Worm (Caenorhabditis elegans) whole organism, L4 larva: ENCODE measurements around the gene F28D1.6.

Experiments used
- F44E2.7 ChIP-seq: fragments of 200-800 bp; sonication (Bioruptor generic); IDR thresholded peaks from 2 replicates; pipeline ENCODE4 v2.1.2; 2022; ENCODE audit warnings: missing genetic modification characterization, missing compliant biosample characterization
- F49E8.2 ChIP-seq: sonication (generic microtip); optimal IDR thresholded peaks from 2 replicates; lab custom pipeline; 2016; ENCODE audit warnings: missing compliant biosample characterization, mild to moderate bottlenecking, missing genetic modification characterization, borderline replicate concordance
- T20F7.1 ChIP-seq: fragments of 200-800 bp; sonication (Bioruptor generic); optimal IDR thresholded peaks from 2 replicates; lab custom pipeline; 2018; ENCODE audit warnings: mild to moderate bottlenecking, missing genetic modification characterization, missing compliant biosample characterization
- T26A8.4 ChIP-seq: fragments of 200-800 bp; sonication (Bioruptor generic); IDR thresholded peaks from 2 replicates; pipeline ENCODE4 v1.3.6; 2022; ENCODE audit warnings: missing genetic modification characterization, missing compliant biosample characterization
- Y105C5A.15 ChIP-seq: fragments of 200-800 bp; sonication (Bioruptor generic); IDR thresholded peaks from 2 replicates; pipeline ENCODE4 v1.3.6; 2022; ENCODE audit warnings: missing genetic modification characterization, missing compliant biosample characterization
- Y75B8A.6 ChIP-seq: fragments of 200-800 bp; sonication (Bioruptor generic); IDR thresholded peaks from 2 replicates; pipeline ENCODE4 v1.3.6; 2022; ENCODE audit warnings: missing genetic modification reagents, missing genetic modification characterization, missing compliant biosample characterization
- ZK546.5 ChIP-seq, 2 experiments: sonication (generic microtip); optimal IDR thresholded peaks; 2 replicates each; lab custom pipeline; 2017; ENCODE audit warnings: missing biosample characterization in 2 of 2, missing genetic modification characterization in 2 of 2
- aha-1 ChIP-seq: fragments of 150-350 bp; peaks from one replicate; lab custom pipeline; 2014; ENCODE audit warnings: missing biosample characterization, missing genetic modification characterization
- arid-1 ChIP-seq: fragments of 200-800 bp; sonication (Bioruptor generic); conservative IDR thresholded peaks from 2 replicates; pipeline ENCODE4 v1.3.6; 2022; ENCODE audit warnings: missing genetic modification reagents, missing genetic modification characterization, missing compliant biosample characterization
- attf-4 ChIP-seq: sonication (generic microtip); optimal IDR thresholded peaks from 3 replicates; lab custom pipeline; 2017; ENCODE audit warnings: missing biosample characterization, missing genetic modification characterization
- ceh-20 ChIP-seq: fragments of 200-800 bp; sonication (Bioruptor generic); IDR thresholded peaks from 2 replicates; pipeline ENCODE4 v1.3.6; 2022; ENCODE audit warnings: missing genetic modification reagents, missing genetic modification characterization, missing compliant biosample characterization
- ceh-44 ChIP-seq: fragments of 200-800 bp; sonication (Bioruptor generic); IDR thresholded peaks from 2 replicates; pipeline ENCODE4 v1.3.6; 2022; ENCODE audit warnings: missing genetic modification reagents, missing genetic modification characterization, missing compliant biosample characterization
- ceh-62 ChIP-seq: sonication (generic microtip); optimal IDR thresholded peaks from 2 replicates; lab custom pipeline; 2017; ENCODE audit warnings: missing biosample characterization, missing genetic modification characterization
- ces-1 ChIP-seq: fragments of 150-350 bp; sonication (generic microtip); optimal IDR thresholded peaks from 4 replicates; lab custom pipeline; 2014; ENCODE audit warnings: missing biosample characterization, missing genetic modification reagents, missing genetic modification characterization
- daf-12 ChIP-seq: fragments of 150-350 bp; optimal IDR thresholded peaks from 2 replicates; lab custom pipeline; 2014; ENCODE audit warnings: missing biosample characterization, missing genetic modification reagents, missing genetic modification characterization
- daf-19 ChIP-seq: fragments of 200-800 bp; sonication (Bioruptor generic); conservative IDR thresholded peaks from 2 replicates; pipeline ENCODE4 v1.3.6; 2022; ENCODE audit warnings: missing genetic modification characterization, missing compliant biosample characterization
- daf-8 ChIP-seq: fragments of 200-800 bp; sonication (Bioruptor generic); IDR thresholded peaks from 2 replicates; pipeline ENCODE4 v1.3.6; 2022; ENCODE audit warnings: missing genetic modification characterization, missing compliant biosample characterization
- dmd-6 ChIP-seq: fragments of 200-800 bp; sonication (Bioruptor generic); IDR thresholded peaks from 2 replicates; pipeline ENCODE4 v1.3.6; 2022; ENCODE audit warnings: missing genetic modification reagents, missing genetic modification characterization, missing compliant biosample characterization
- dmd-8 ChIP-seq: fragments of 200-800 bp; sonication (Bioruptor generic); IDR thresholded peaks from 2 replicates; pipeline ENCODE4 v1.3.6; 2022; ENCODE audit warnings: missing genetic modification characterization, missing compliant biosample characterization
- egl-27 ChIP-seq: sonication (generic microtip); optimal IDR thresholded peaks from 3 replicates; lab custom pipeline; 2017; ENCODE audit warnings: missing biosample characterization, missing genetic modification reagents, missing genetic modification characterization
- egl-43 ChIP-seq: fragments of 200-800 bp; sonication (Bioruptor generic); IDR thresholded peaks from 2 replicates; pipeline ENCODE4 v1.3.6; 2022; ENCODE audit warnings: missing genetic modification reagents, missing genetic modification characterization, missing compliant biosample characterization
- fos-1 ChIP-seq: fragments of 150-350 bp; optimal IDR thresholded peaks from 2 replicates; lab custom pipeline; 2014; ENCODE audit warnings: missing biosample characterization, missing genetic modification characterization
- hlh-11 ChIP-seq: fragments of 200-800 bp; sonication (Bioruptor generic); optimal IDR thresholded peaks from 2 replicates; lab custom pipeline; 2018; ENCODE audit warnings: mild to moderate bottlenecking, missing genetic modification characterization, missing compliant biosample characterization
- lim-7 ChIP-seq: fragments of 200-800 bp; sonication (Bioruptor generic); IDR thresholded peaks from 2 replicates; pipeline ENCODE4 v1.3.6; 2022; ENCODE audit warnings: missing genetic modification characterization, missing compliant biosample characterization
- lin-1 ChIP-seq: fragments of 200-800 bp; sonication (Bioruptor generic); IDR thresholded peaks from 2 replicates; pipeline ENCODE4 v1.3.6; 2022; ENCODE audit warnings: missing genetic modification reagents, missing genetic modification characterization, missing compliant biosample characterization
- lin-13 ChIP-seq: fragments of 150-350 bp; optimal IDR thresholded peaks from 2 replicates; lab custom pipeline; 2014; ENCODE audit warnings: missing biosample characterization, missing genetic modification reagents, missing genetic modification characterization
- lin-15B ChIP-seq: fragments of 150-350 bp; sonication (generic microtip); optimal IDR thresholded peaks from 3 replicates; lab custom pipeline; 2014; ENCODE audit warnings: missing biosample characterization, missing genetic modification characterization
- lir-3 ChIP-seq: sonication (generic microtip); optimal IDR thresholded peaks from 2 replicates; lab custom pipeline; 2016; ENCODE audit warnings: mild to moderate bottlenecking, missing genetic modification characterization, missing compliant biosample characterization
- madf-9 ChIP-seq: fragments of 200-800 bp; sonication (Bioruptor generic); conservative IDR thresholded peaks from 2 replicates; pipeline ENCODE4 v1.3.6; 2022; ENCODE audit warnings: missing genetic modification reagents, missing genetic modification characterization, missing compliant biosample characterization
- mdl-1 ChIP-seq, 2 experiments: fragments of 150-350 bp in 1 of 2; sonication (generic microtip) in 1 of 2; optimal IDR thresholded peaks; 2 replicates each; lab custom pipeline; 2014 to 2017; ENCODE audit warnings: missing biosample characterization in 2 of 2, missing genetic modification characterization in 2 of 2
- mdt-29 ChIP-seq: fragments of 200-800 bp; sonication (Bioruptor generic); IDR thresholded peaks from 2 replicates; pipeline ENCODE4 v1.3.6; 2022; ENCODE audit warnings: missing genetic modification reagents, missing genetic modification characterization, missing compliant biosample characterization
- mep-1 ChIP-seq: fragments of 150-350 bp; sonication (generic microtip); optimal IDR thresholded peaks from 3 replicates; lab custom pipeline; 2014; ENCODE audit warnings: missing biosample characterization, missing genetic modification characterization
- mxl-3 ChIP-seq: fragments of 200-800 bp; sonication (Bioruptor generic); optimal IDR thresholded peaks from 2 replicates; lab custom pipeline; 2018; ENCODE audit warnings: mild to moderate bottlenecking, missing genetic modification characterization, missing compliant biosample characterization
- nhr-28 ChIP-seq: fragments of 150-350 bp; optimal IDR thresholded peaks from 2 replicates; lab custom pipeline; 2014; ENCODE audit warnings: missing biosample characterization, missing genetic modification characterization
- nhr-41 ChIP-seq: fragments of 200-800 bp; sonication (Bioruptor generic); IDR thresholded peaks from 2 replicates; pipeline ENCODE4 v1.3.6; 2022; ENCODE audit warnings: missing genetic modification reagents, missing genetic modification characterization, missing compliant biosample characterization
- nhr-42 ChIP-seq: fragments of 200-800 bp; sonication (Bioruptor generic); IDR thresholded peaks from 2 replicates; pipeline ENCODE4 v1.3.6; 2022; ENCODE audit warnings: missing genetic modification characterization, missing compliant biosample characterization
- nhr-76 ChIP-seq: fragments of 150-350 bp; optimal IDR thresholded peaks from 2 replicates; lab custom pipeline; 2014; ENCODE audit warnings: missing biosample characterization, missing genetic modification characterization
- nhr-77 ChIP-seq: fragments of 150-350 bp; optimal IDR thresholded peaks from 2 replicates; lab custom pipeline; 2014; ENCODE audit warnings: missing biosample characterization, missing genetic modification characterization
- pha-4 ChIP-seq, 2 experiments: fragments of 150-350 bp in 1 of 2; fragments of 200-800 bp in 1 of 2; sonication (Bioruptor generic) in 1 of 2; IDR thresholded peaks in 1 of 2; optimal IDR thresholded peaks in 1 of 2; 2 replicates each; pipeline versions ENCODE4 v1.3.6 to Lab custom; 2014 to 2022; ENCODE audit warnings: missing genetic modification characterization in 2 of 2, missing genetic modification reagents in 2 of 2, missing biosample characterization in 1 of 2, missing compliant biosample characterization in 1 of 2
- php-3 ChIP-seq: fragments of 200-800 bp; sonication (Bioruptor generic); IDR thresholded peaks from 2 replicates; pipeline ENCODE4 v1.3.6; 2022; ENCODE audit warnings: missing genetic modification reagents, missing genetic modification characterization, missing compliant biosample characterization
- pqm-1 ChIP-seq: sonication (generic microtip); optimal IDR thresholded peaks from 2 replicates; lab custom pipeline; 2017; ENCODE audit warnings: missing biosample characterization, missing genetic modification characterization
- sdz-12 ChIP-seq: fragments of 200-800 bp; sonication (Bioruptor generic); optimal IDR thresholded peaks from 2 replicates; lab custom pipeline; 2018; ENCODE audit warnings: mild to moderate bottlenecking, missing genetic modification characterization, missing compliant biosample characterization
- snpc-1.2 ChIP-seq: fragments of 200-800 bp; sonication (Bioruptor generic); IDR thresholded peaks from 2 replicates; pipeline ENCODE4 v1.3.6; 2022; ENCODE audit warnings: missing genetic modification reagents, missing genetic modification characterization, missing compliant biosample characterization
- snpc-4 ChIP-seq: fragments of 150-350 bp; optimal IDR thresholded peaks from 2 replicates; lab custom pipeline; 2014; ENCODE audit warnings: missing biosample characterization, missing genetic modification characterization
- spr-1 ChIP-seq: sonication (generic microtip); optimal IDR thresholded peaks from 2 replicates; lab custom pipeline; 2016; ENCODE audit warnings: mild to moderate bottlenecking, missing genetic modification characterization, missing compliant biosample characterization
- unc-130 ChIP-seq: sonication (generic microtip); optimal IDR thresholded peaks from 2 replicates; lab custom pipeline; 2016; ENCODE audit warnings: missing genetic modification reagents, missing genetic modification characterization, missing compliant biosample characterization
- unc-39 ChIP-seq: sonication (generic microtip); optimal IDR thresholded peaks from 2 replicates; lab custom pipeline; 2017; ENCODE audit warnings: missing biosample characterization, missing genetic modification characterization
- zag-1 ChIP-seq: fragments of 150-350 bp; optimal IDR thresholded peaks from 2 replicates; lab custom pipeline; 2014; ENCODE audit warnings: missing biosample characterization, missing genetic modification characterization
- zfp-2 ChIP-seq: sonication (generic microtip); optimal IDR thresholded peaks from 2 replicates; lab custom pipeline; 2016; ENCODE audit warnings: mild to moderate bottlenecking, missing genetic modification characterization, missing compliant biosample characterization
- zip-11 ChIP-seq: fragments of 200-800 bp; sonication (Bioruptor generic); IDR thresholded peaks from 2 replicates; pipeline ENCODE4 v1.3.6; 2022; ENCODE audit warnings: missing genetic modification characterization, missing compliant biosample characterization

The F28D1.6 gene

DNA sequence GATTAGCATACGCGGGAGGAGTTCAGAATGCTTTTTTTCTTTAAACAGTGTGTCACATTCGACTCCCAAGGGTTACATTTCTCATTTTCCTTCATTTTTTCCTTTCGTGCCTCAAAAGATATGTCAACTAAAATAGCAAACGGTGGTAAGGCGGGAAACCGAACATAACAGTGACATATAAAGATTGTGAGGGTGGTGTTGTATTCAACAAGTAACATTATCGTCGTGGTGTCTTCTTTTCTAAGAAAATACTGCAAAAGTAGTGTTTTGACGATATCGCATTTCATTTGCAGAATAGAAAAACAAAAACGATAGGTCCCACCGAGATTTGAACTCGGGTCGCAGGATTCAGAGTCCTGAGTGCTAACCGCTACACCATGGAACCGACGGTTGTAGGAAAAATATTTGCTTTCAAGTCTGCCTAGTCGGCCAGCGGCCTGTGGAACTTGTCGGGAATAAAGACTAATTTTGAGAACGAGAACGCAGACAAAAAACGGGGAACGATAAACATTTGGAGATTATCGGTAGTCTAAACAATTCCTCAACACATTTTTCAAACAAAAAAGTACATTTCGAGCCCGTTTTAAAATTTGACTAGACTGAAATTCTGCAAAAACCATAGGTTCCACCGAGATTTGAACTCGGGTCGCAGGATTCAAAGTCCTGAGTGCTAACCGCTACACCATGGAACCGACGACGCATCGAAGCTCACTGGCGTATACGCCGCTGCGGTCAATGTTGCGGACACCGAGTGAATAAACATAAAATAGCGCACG, 31.9 kb upstream of the F28D1.6 start (continued):
- TF ChIP-seq ZK546.5 (tag; optimal IDR thresholded peaks at IDR 0.05; lab: Kevin White, UChicago) (no peak), Y105C5A.15 (GFP tag; lab: Robert Waterston, UW) (no peak), pqm-1 (no peak), mep-1 (tag; lab: Kevin White, UChicago) (peak; percentile 21), nhr-42 (GFP tag; lab: Robert Waterston, UW) (no peak), arid-1 (GFP tag; lab: Robert Waterston, UW) (0 out of 2 replicates have a peak, but pooled peaks have one; percentile 5), snpc-1.2 (GFP tag; lab: Robert Waterston, UW) (peak; percentile 69; the same call in 1 of the 2 replicates), fos-1 (tag; lab: Kevin White, UChicago) (no peak), attf-4 (tag; lab: Kevin White, UChicago) (no peak), nhr-28 (tag; lab: Kevin White, UChicago) (no peak), egl-43 (peak; percentile 73), php-3 (0 out of 2 replicates have a peak, but pooled peaks have one; percentile 6), nhr-41 (GFP tag; lab: Robert Waterston, UW) (peak; percentile 62; the same call in 1 of the 2 replicates), snpc-4 (tag; lab: Kevin White, UChicago) (no peak), lin-1 (GFP tag; lab: Robert Waterston, UW) (no peak), nhr-77 (no peak), unc-130 (GFP tag; lab: Kevin White, UChicago) (no peak), ces-1 (GFP tag; lab: Kevin White, UChicago) (no peak), zfp-2 (no peak), dmd-6 (GFP tag; lab: Robert Waterston, UW) (peak; percentile 35), lin-13 (GFP tag; lab: Kevin White, UChicago) (no peak), mdt-29 (no peak), F49E8.2 (tag; lab: Kevin White, UChicago) (no peak), T26A8.4 (peak; percentile 19; the same call in 1 of the 2 replicates), hlh-11 (tag; lab: Kevin White, UChicago) (peak; percentile 19), sdz-12 (GFP tag; lab: Kevin White, UChicago) (peak; percentile 21), unc-39 (tag; lab: Kevin White, UChicago) (no peak), lir-3 (tag; lab: Kevin White, UChicago) (peak; percentile 45), dmd-8 (peak; percentile 42; the same call in 1 of the 2 replicates), lim-7 (GFP tag; lab: Robert Waterston, UW) (peak; percentile 63), ceh-62 (tag; lab: Kevin White, UChicago) (no peak), spr-1 (tag; lab: Kevin White, UChicago) (peak; percentile 50), T20F7.1 (GFP tag; lab: Kevin White, UChicago) (no peak), Y75B8A.6 (GFP tag; lab: Robert Waterston, UW) (no peak), daf-19 (GFP tag; lab: Robert Waterston, UW) (peak; percentile 63; the same call in 1 of the 2 replicates), ceh-20 (GFP tag; lab: Robert Waterston, UW) (0 out of 2 replicates have a peak, but pooled peaks have one; percentile 14), egl-27 (tag; lab: Kevin White, UChicago) (no peak), daf-12 (no peak), F44E2.7 (GFP tag; lab: Robert Waterston, UW) (0 out of 2 replicates have a peak, but pooled peaks have one; percentile 5), lin-15B (tag; lab: Kevin White, UChicago) (no peak), zag-1 (tag; lab: Kevin White, UChicago) (no peak), nhr-76 (tag; lab: Kevin White, UChicago) (no peak), zip-11 (GFP tag; lab: Robert Waterston, UW) (no peak), madf-9 (0 out of 2 replicates have a peak, but pooled peaks have one; percentile 8), pha-4 (GFP tag; IDR thresholded peaks at IDR 0.05; lab: Robert Waterston, UW) (no peak; the same call in 1 of the 2 replicates), pha-4 (tag; optimal IDR thresholded peaks at IDR 0.05; lab: Kevin White, UChicago) (no peak), mdl-1 (tag; optimal IDR thresholded peaks at IDR 0.05; lab: Kevin White, UChicago) (no peak), ceh-44 (no peak), daf-8 (GFP tag; lab: Robert Waterston, UW) (no peak), aha-1 (peak; percentile 20), mxl-3 (GFP tag; lab: Kevin White, UChicago) (no peak)
